Worm (Caenorhabditis elegans) whole organism, L1 larva: ENCODE results near the gene ZK1320.9.
A peak's percentile ranks its signal among the peaks of the same experiment; 100 is the strongest.

Experiments
- C16A3.4 ChIP-seq: fragments of 150-350 bp; optimal IDR thresholded peaks from 2 replicates; lab custom pipeline; 2014; ENCODE audit warnings: missing biosample characterization, missing genetic modification characterization
- C34B4.2 ChIP-seq: sonication (generic microtip); optimal IDR thresholded peaks from 2 replicates; lab custom pipeline; 2017; ENCODE audit warnings: mild to moderate bottlenecking, missing genetic modification characterization, missing compliant biosample characterization
- F16B12.6 ChIP-seq: fragments of 150-350 bp; optimal IDR thresholded peaks from 2 replicates; lab custom pipeline; 2014; ENCODE audit warnings: missing biosample characterization, missing genetic modification characterization
- alr-1 ChIP-seq: fragments of 200-800 bp; sonication (Bioruptor generic); optimal IDR thresholded peaks from 2 replicates; lab custom pipeline; 2018; ENCODE audit warnings: borderline replicate concordance, mild to moderate bottlenecking, missing genetic modification characterization, missing compliant biosample characterization
- aly-2 ChIP-seq: fragments of 150-350 bp; optimal IDR thresholded peaks from 2 replicates; lab custom pipeline; 2014; ENCODE audit warnings: missing biosample characterization, missing genetic modification characterization
- ama-1 ChIP-seq: fragments of 150-350 bp; optimal IDR thresholded peaks from 2 replicates; lab custom pipeline; 2014
- blmp-1 ChIP-seq: fragments of 150-350 bp; optimal IDR thresholded peaks from 2 replicates; lab custom pipeline; 2014; ENCODE audit warnings: missing biosample characterization, missing genetic modification characterization
- ceh-82 ChIP-seq, 3 experiments: fragments of 150-350 bp in 1 of 3; sonication (generic microtip) in 2 of 3; optimal IDR thresholded peaks; 2 replicates each; lab custom pipeline; 2014 to 2017; ENCODE audit warnings: missing biosample characterization in 3 of 3, missing genetic modification characterization in 3 of 3
- ces-1 ChIP-seq: fragments of 150-350 bp; optimal IDR thresholded peaks from 2 replicates; lab custom pipeline; 2014; ENCODE audit warnings: missing biosample characterization, missing genetic modification reagents, missing genetic modification characterization
- dpl-1 ChIP-seq, 3 experiments: fragments of 150-350 bp in 2 of 3; sonication (generic microtip) in 1 of 3; optimal IDR thresholded peaks; 2 replicates each; lab custom pipeline; 2014 to 2017; ENCODE audit warnings: missing biosample characterization in 3 of 3, missing genetic modification characterization in 3 of 3, missing genetic modification reagents in 3 of 3
- efl-1 ChIP-seq, 4 experiments: fragments of 150-350 bp; optimal IDR thresholded peaks in 3 of 4; peaks in 1 of 4; 1 replicate in 1 of 4; 2 replicates in 3 of 4; lab custom pipeline; 2014; ENCODE audit warnings: missing biosample characterization in 2 of 4, missing genetic modification characterization in 2 of 4, missing genetic modification reagents in 2 of 4
- efl-3 ChIP-seq: fragments of 200-800 bp; sonication (Bioruptor generic); optimal IDR thresholded peaks from 2 replicates; lab custom pipeline; 2018; ENCODE audit warnings: mild to moderate bottlenecking, missing genetic modification characterization, missing compliant biosample characterization
- egl-13 ChIP-seq: sonication (generic microtip); optimal IDR thresholded peaks from 2 replicates; lab custom pipeline; 2016; ENCODE audit warnings: missing genotype, missing genetic modification reagents, missing genetic modification characterization, missing compliant biosample characterization
- elt-2 ChIP-seq: sonication (generic microtip); optimal IDR thresholded peaks from 2 replicates; lab custom pipeline; 2016; ENCODE audit warnings: missing genetic modification characterization, mild to moderate bottlenecking, inconsistent platforms, missing compliant biosample characterization, missing genetic modification reagents
- elt-3 ChIP-seq, 6 experiments: fragments of 150-350 bp in 1 of 6; sonication (generic microtip); optimal IDR thresholded peaks; 2 replicates each; lab custom pipeline; 2017 to 2018; ENCODE audit warnings: missing biosample characterization in 6 of 6, missing genetic modification characterization in 6 of 6, inconsistent platforms in 1 of 6
- fos-1 ChIP-seq: fragments of 150-350 bp; optimal IDR thresholded peaks from 2 replicates; lab custom pipeline; 2014; ENCODE audit warnings: missing biosample characterization, missing genetic modification characterization
- grh-1 ChIP-seq: fragments of 200-800 bp; sonication (Bioruptor generic); IDR thresholded peaks from 2 replicates; pipeline ENCODE4 v1.3.6; 2022; ENCODE audit warnings: missing genetic modification reagents, missing genetic modification characterization, missing compliant biosample characterization
- hlh-17 ChIP-seq: fragments of 200-800 bp; sonication (Bioruptor generic); optimal IDR thresholded peaks from 2 replicates; lab custom pipeline; 2018; ENCODE audit warnings: missing genetic modification characterization, mild to moderate bottlenecking, missing compliant biosample characterization, moderate library complexity, borderline replicate concordance
- hlh-4 ChIP-seq: sonication (generic microtip); optimal IDR thresholded peaks from 2 replicates; lab custom pipeline; 2016; ENCODE audit warnings: mild to moderate bottlenecking, missing genetic modification characterization, missing compliant biosample characterization
- hpl-2 ChIP-seq: fragments of 150-350 bp; optimal IDR thresholded peaks from 2 replicates; lab custom pipeline; 2014; ENCODE audit warnings: missing biosample characterization, missing genetic modification reagents, missing genetic modification characterization
- irx-1 ChIP-seq: sonication (generic microtip); optimal IDR thresholded peaks from 2 replicates; lab custom pipeline; 2016; ENCODE audit warnings: missing genetic modification characterization, missing compliant biosample characterization
- isw-1 ChIP-seq: fragments of 200-800 bp; sonication (Bioruptor generic); IDR thresholded peaks from 2 replicates; pipeline ENCODE4 v1.3.6; 2022; ENCODE audit warnings: missing genetic modification characterization, missing compliant biosample characterization
- lin-14 ChIP-seq: fragments of 200-800 bp; sonication (Bioruptor generic); optimal IDR thresholded peaks from 2 replicates; lab custom pipeline; 2018; ENCODE audit warnings: mild to moderate bottlenecking, missing genetic modification characterization, moderate library complexity, missing compliant biosample characterization
- lin-15B ChIP-seq: fragments of 150-350 bp; sonication (generic microtip); optimal IDR thresholded peaks from 3 replicates; lab custom pipeline; 2014; ENCODE audit warnings: missing biosample characterization, missing genetic modification characterization
- lin-35 ChIP-seq, 2 experiments: fragments of 150-350 bp; optimal IDR thresholded peaks; 2 replicates each; lab custom pipeline; 2014; ENCODE audit warnings: missing biosample characterization in 2 of 2, missing genetic modification characterization in 2 of 2, missing genetic modification reagents in 2 of 2
- lsy-2 ChIP-seq, 2 experiments: fragments of 150-350 bp; optimal IDR thresholded peaks; 2 replicates each; lab custom pipeline; 2014; ENCODE audit warnings: missing biosample characterization in 2 of 2, missing genetic modification characterization in 2 of 2
- mdl-1 ChIP-seq, 2 experiments: fragments of 150-350 bp; optimal IDR thresholded peaks; 2 replicates each; lab custom pipeline; 2014 to 2017; ENCODE audit warnings: missing biosample characterization in 2 of 2, missing genetic modification characterization in 2 of 2, inconsistent platforms in 1 of 2
- mef-2 ChIP-seq: fragments of 150-350 bp; optimal IDR thresholded peaks from 2 replicates; lab custom pipeline; 2014; ENCODE audit warnings: missing biosample characterization, missing genetic modification characterization
- mep-1 ChIP-seq: fragments of 150-350 bp; optimal IDR thresholded peaks from 2 replicates; lab custom pipeline; 2014; ENCODE audit warnings: missing biosample characterization, missing genetic modification characterization
- nhr-12 ChIP-seq: sonication (generic microtip); optimal IDR thresholded peaks from 2 replicates; lab custom pipeline; 2017; ENCODE audit warnings: missing biosample characterization, missing genetic modification characterization
- nhr-20 ChIP-seq: sonication (generic microtip); optimal IDR thresholded peaks from 2 replicates; lab custom pipeline; 2016; ENCODE audit warnings: mild to moderate bottlenecking, missing genetic modification characterization, missing compliant biosample characterization
- nhr-28 ChIP-seq: fragments of 150-350 bp; optimal IDR thresholded peaks from 2 replicates; lab custom pipeline; 2014; ENCODE audit warnings: missing biosample characterization, missing genetic modification characterization
- nhr-71 ChIP-seq: sonication (generic microtip); optimal IDR thresholded peaks from 2 replicates; lab custom pipeline; 2016; ENCODE audit warnings: mild to moderate bottlenecking, missing genetic modification characterization, moderate library complexity, missing compliant biosample characterization
- nhr-85 ChIP-seq: sonication (generic microtip); peaks from one replicate; lab custom pipeline; 2016; ENCODE audit warnings: missing genetic modification characterization, inconsistent platforms, missing compliant biosample characterization
- rnt-1 ChIP-seq: sonication (generic microtip); optimal IDR thresholded peaks from 2 replicates; lab custom pipeline; 2016; ENCODE audit warnings: mild to moderate bottlenecking, missing genetic modification characterization, moderate library complexity, missing compliant biosample characterization
- skn-1 ChIP-seq: fragments of 150-350 bp; optimal IDR thresholded peaks from 2 replicates; lab custom pipeline; 2014; ENCODE audit warnings: missing biosample characterization, missing genetic modification characterization
- snpc-4 ChIP-seq: fragments of 150-350 bp; optimal IDR thresholded peaks from 2 replicates; lab custom pipeline; 2014; ENCODE audit warnings: missing biosample characterization, missing genetic modification characterization
- snu-23 ChIP-seq: sonication (generic microtip); optimal IDR thresholded peaks from 2 replicates; lab custom pipeline; 2016; ENCODE audit warnings: missing genetic modification characterization, missing compliant biosample characterization
- sox-4 ChIP-seq: sonication (generic microtip); optimal IDR thresholded peaks from 2 replicates; lab custom pipeline; 2016; ENCODE audit warnings: missing genetic modification characterization, missing compliant biosample characterization
- tbx-2 ChIP-seq: sonication (generic microtip); optimal IDR thresholded peaks from 2 replicates; lab custom pipeline; 2016; ENCODE audit warnings: missing genetic modification characterization, missing compliant biosample characterization
- unc-30 ChIP-seq: sonication (generic microtip); optimal IDR thresholded peaks from 2 replicates; lab custom pipeline; 2017; ENCODE audit warnings: missing biosample characterization, missing genetic modification characterization
- unc-62 ChIP-seq: fragments of 150-350 bp; optimal IDR thresholded peaks from 2 replicates; lab custom pipeline; 2014; ENCODE audit warnings: missing biosample characterization, missing genetic modification reagents, missing genetic modification characterization
- unc-98 ChIP-seq: fragments of 200-800 bp; sonication (Bioruptor generic); IDR thresholded peaks from 2 replicates; pipeline ENCODE4 v1.3.6; 2022; ENCODE audit warnings: missing genetic modification characterization, missing compliant biosample characterization
- vab-15 ChIP-seq: sonication (generic microtip); optimal IDR thresholded peaks from 2 replicates; lab custom pipeline; 2017; ENCODE audit warnings: missing genotype, mild to moderate bottlenecking, missing genetic modification characterization, missing compliant biosample characterization
- xbp-1 ChIP-seq: sonication (generic microtip); optimal IDR thresholded peaks from 2 replicates; lab custom pipeline; 2016; ENCODE audit warnings: missing genetic modification characterization, missing compliant biosample characterization
- ztf-11 ChIP-seq, 2 experiments: sonication (generic microtip); optimal IDR thresholded peaks; 2 replicates each; lab custom pipeline; 2016 to 2017; ENCODE audit warnings: missing genetic modification characterization in 2 of 2, missing biosample characterization in 1 of 2, missing compliant biosample characterization in 1 of 2

ZK1320.9 gene

ce11 chrII:9713083-9713482 is 26.6 kb upstream of the ZK1320.9 start:
- no peak for TF ChIP-seq vab-15 (tag; lab: Kevin White, UChicago)
- TF ChIP-seq fos-1 (tag; lab: Kevin White, UChicago): no peak
- TF ChIP-seq grh-1 (GFP tag; lab: Robert Waterston, UW): no peak
- TF ChIP-seq hlh-4 (tag; lab: Kevin White, UChicago): no peak
- TF ChIP-seq alr-1 (tag; lab: Kevin White, UChicago): no peak
- TF ChIP-seq lsy-2 (tag; optimal IDR thresholded peaks at IDR 0.05; lab: Kevin White, UChicago): peak; percentile 14 to 18
- no peak for TF ChIP-seq sox-4 (tag; lab: Kevin White, UChicago)
- TF ChIP-seq ceh-82 (tag; optimal IDR thresholded peaks at IDR 0.05; lab: Kevin White, UChicago): no peak
- TF ChIP-seq C16A3.4 (tag; lab: Kevin White, UChicago): no peak
- no peak for TF ChIP-seq egl-13 (tag; lab: Kevin White, UChicago)
- TF ChIP-seq lin-14 (GFP tag; lab: Kevin White, UChicago): no peak
- TF ChIP-seq efl-3 (GFP tag; lab: Kevin White, UChicago): no peak
- TF ChIP-seq snu-23 (GFP tag; lab: Kevin White, UChicago): peak; percentile 8
- TF ChIP-seq elt-2 (tag; lab: Kevin White, UChicago): no peak
- no peak for TF ChIP-seq unc-62 (GFP tag; lab: Kevin White, UChicago)
- TF ChIP-seq irx-1 (tag; lab: Kevin White, UChicago): no peak
- TF ChIP-seq nhr-71 (tag; lab: Kevin White, UChicago): peak; percentile 12
- no peak for TF ChIP-seq nhr-28
- TF ChIP-seq mef-2 (tag; lab: Kevin White, UChicago): no peak
- TF ChIP-seq unc-30 (tag; lab: Kevin White, UChicago): no peak
- TF ChIP-seq lin-15B (tag; lab: Kevin White, UChicago): no peak
- no peak for TF ChIP-seq ztf-11 (tag; optimal IDR thresholded peaks at IDR 0.05; lab: Kevin White, UChicago)
- no peak for TF ChIP-seq unc-98 (GFP tag; lab: Robert Waterston, UW)
- TF ChIP-seq lin-35 (GFP tag; optimal IDR thresholded peaks at IDR 0.05; lab: Kevin White, UChicago): peak in 1 of 2 experiments; percentile 55
- peak in 1 of 2 experiments; percentile 27 for TF ChIP-seq efl-1 (optimal IDR thresholded peaks at IDR 0.05; lab: Kevin White, UChicago)
- peak in 1 of 2 experiments; percentile 24 for TF ChIP-seq efl-1 (GFP tag; optimal IDR thresholded peaks at IDR 0.05 in 1 of 2; lab: Kevin White, UChicago)
- TF ChIP-seq ama-1 (lab: Kevin White, UChicago): no peak
- peak in 2 of 3 experiments; percentile 3 to 18 for TF ChIP-seq dpl-1 (GFP tag; optimal IDR thresholded peaks at IDR 0.05; lab: Kevin White, UChicago)
- no peak for TF ChIP-seq rnt-1 (tag; lab: Kevin White, UChicago)
- TF ChIP-seq mdl-1 (tag; optimal IDR thresholded peaks at IDR 0.05; lab: Kevin White, UChicago): no peak
- no peak for TF ChIP-seq hpl-2 (GFP tag; lab: Kevin White, UChicago)
- TF ChIP-seq ces-1 (GFP tag; lab: Kevin White, UChicago): no peak
- TF ChIP-seq aly-2 (tag; lab: Kevin White, UChicago): no peak
- TF ChIP-seq hlh-17 (GFP tag; lab: Kevin White, UChicago): no peak
- TF ChIP-seq, all 84 proteins: peak for 6

ce11 chrII:9708835-9709299 is 22.4 kb upstream of the ZK1320.9 start, which contains the start of gene glt-5:
Gene glt-5 (minus strand): TSS chrII:9708885.
- TF ChIP-seq snpc-4 (tag; lab: Kevin White, UChicago): no peak
- TF ChIP-seq elt-3 (tag; optimal IDR thresholded peaks at IDR 0.05; lab: Kevin White, UChicago): peak in 5 of 6 experiments; percentile 16 to 71 (median 58)
- 0 out of 2 replicates have a peak, but pooled peaks have one; percentile 16 for TF ChIP-seq grh-1 (GFP tag; lab: Robert Waterston, UW)
- TF ChIP-seq nhr-85 (tag; lab: Kevin White, UChicago): peak; percentile 51
- TF ChIP-seq, all 84 proteins: peak for 3

ce11 chrII:9706207-9706606 is 19.7 kb upstream of the ZK1320.9 start, which contains the start of gene Y53C12A.3:
Gene Y53C12A.3 (minus strand): TSS chrII:9706240.
- TF ChIP-seq snu-23 (GFP tag; lab: Kevin White, UChicago): peak; percentile 46
- no peak for TF ChIP-seq nhr-85 (tag; lab: Kevin White, UChicago)
- TF ChIP-seq C16A3.4 (tag; lab: Kevin White, UChicago): peak; percentile 71
- peak; percentile 58 for TF ChIP-seq mep-1 (tag; lab: Kevin White, UChicago)
- peak; percentile 38 for TF ChIP-seq lin-14 (GFP tag; lab: Kevin White, UChicago)
- TF ChIP-seq nhr-12 (tag; lab: Kevin White, UChicago): no peak
- peak; percentile 44 for TF ChIP-seq nhr-71 (tag; lab: Kevin White, UChicago)
- TF ChIP-seq skn-1 (tag; lab: Kevin White, UChicago): peak; percentile 57
- TF ChIP-seq isw-1 (GFP tag; lab: Robert Waterston, UW): no peak
- TF ChIP-seq blmp-1 (tag; lab: Kevin White, UChicago): peak; percentile 51
- TF ChIP-seq C34B4.2 (tag; lab: Kevin White, UChicago): no peak
- TF ChIP-seq F16B12.6 (tag; lab: Kevin White, UChicago): peak; percentile 35
- TF ChIP-seq unc-30 (tag; lab: Kevin White, UChicago): no peak
- TF ChIP-seq dpl-1 (GFP tag; optimal IDR thresholded peaks at IDR 0.05; lab: Kevin White, UChicago): peak; percentile 82 to 94 (median 90)
- peak; percentile 85 to 90 for TF ChIP-seq efl-1 (optimal IDR thresholded peaks at IDR 0.05; lab: Kevin White, UChicago)
- TF ChIP-seq efl-1 (GFP tag; optimal IDR thresholded peaks at IDR 0.05 in 1 of 2; lab: Kevin White, UChicago): peak; percentile 93 to 99
- TF ChIP-seq tbx-2 (tag; lab: Kevin White, UChicago): peak; percentile 17
- TF ChIP-seq ceh-82 (tag; optimal IDR thresholded peaks at IDR 0.05; lab: Kevin White, UChicago): peak in 1 of 3 experiments; percentile 40
- TF ChIP-seq lsy-2 (tag; optimal IDR thresholded peaks at IDR 0.05; lab: Kevin White, UChicago): peak; percentile 50 to 81
- peak; percentile 43 for TF ChIP-seq xbp-1 (tag; lab: Kevin White, UChicago)
- TF ChIP-seq ztf-11 (tag; optimal IDR thresholded peaks at IDR 0.05; lab: Kevin White, UChicago): no peak
- TF ChIP-seq nhr-20: peak; percentile 47
